Worm (Caenorhabditis elegans): ENCODE results near the gene oac-55.

Gene oac-55

DNA sequence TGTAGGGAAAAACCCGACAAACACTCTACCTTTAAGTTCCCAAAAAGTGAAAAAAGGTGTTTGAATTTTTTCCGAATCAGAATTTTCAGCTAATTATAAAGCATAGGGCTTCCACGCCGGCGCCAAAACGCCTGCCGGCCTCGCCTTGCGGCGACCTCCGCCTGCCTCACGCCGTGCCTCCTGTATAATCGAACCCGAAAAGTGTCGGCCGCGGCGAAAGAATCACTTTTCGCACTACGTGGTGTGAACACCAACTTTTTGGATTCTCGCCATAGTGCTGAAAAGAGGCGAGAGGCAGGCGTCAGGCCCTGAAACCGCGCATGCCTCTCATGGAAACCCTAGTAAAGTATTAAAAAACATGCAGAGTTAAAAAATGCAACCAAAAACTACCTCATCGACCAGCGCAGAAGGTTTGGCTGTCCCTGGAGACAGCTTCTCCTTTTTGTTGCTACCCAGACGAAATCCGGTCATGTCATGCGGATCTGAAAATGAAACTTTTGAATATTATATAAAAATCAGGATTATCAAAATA, 45.4 kb upstream of the oac-55 start, which contains the start of gene nrsn-1:
Gene nrsn-1 (minus strand): TSS at position 482 of the 532 bp plus-strand sequence.
- TF ChIP-seq nhr-237 (tag; optimal IDR thresholded peaks at IDR 0.05) (no peak), Y105C5A.15 (GFP tag; IDR thresholded peaks at IDR 0.05) (no peak), set-16 (GFP tag; IDR thresholded peaks at IDR 0.05) (peak; percentile 76), nhr-76 (tag; optimal IDR thresholded peaks at IDR 0.05) (no peak), ceh-20 (GFP tag; IDR thresholded peaks at IDR 0.05) (0 out of 2 replicates have a peak, but pooled peaks have one; percentile 36), F37D6.2 (tag; optimal IDR thresholded peaks at IDR 0.05) (no peak), mxl-3 (GFP tag; optimal IDR thresholded peaks at IDR 0.05) (no peak), dpl-1 (GFP tag; optimal IDR thresholded peaks at IDR 0.05) (no peak), nhr-42 (GFP tag; IDR thresholded peaks at IDR 0.05) (peak; percentile 40; the same call in 1 of the 2 replicates), egl-43 (GFP tag; IDR thresholded peaks at IDR 0.05) (0 out of 2 replicates have a peak, but pooled peaks have one; percentile 67), pqm-1 (tag; optimal IDR thresholded peaks at IDR 0.05) (no peak), nhr-25 (tag; optimal IDR thresholded peaks at IDR 0.05; ENCODE audit: borderline replicate concordance, insufficient read depth) (no peak), zip-11 (GFP tag; IDR thresholded peaks at IDR 0.05) (no peak), snpc-1.2 (GFP tag; IDR thresholded peaks at IDR 0.05) (no peak)

DNA sequence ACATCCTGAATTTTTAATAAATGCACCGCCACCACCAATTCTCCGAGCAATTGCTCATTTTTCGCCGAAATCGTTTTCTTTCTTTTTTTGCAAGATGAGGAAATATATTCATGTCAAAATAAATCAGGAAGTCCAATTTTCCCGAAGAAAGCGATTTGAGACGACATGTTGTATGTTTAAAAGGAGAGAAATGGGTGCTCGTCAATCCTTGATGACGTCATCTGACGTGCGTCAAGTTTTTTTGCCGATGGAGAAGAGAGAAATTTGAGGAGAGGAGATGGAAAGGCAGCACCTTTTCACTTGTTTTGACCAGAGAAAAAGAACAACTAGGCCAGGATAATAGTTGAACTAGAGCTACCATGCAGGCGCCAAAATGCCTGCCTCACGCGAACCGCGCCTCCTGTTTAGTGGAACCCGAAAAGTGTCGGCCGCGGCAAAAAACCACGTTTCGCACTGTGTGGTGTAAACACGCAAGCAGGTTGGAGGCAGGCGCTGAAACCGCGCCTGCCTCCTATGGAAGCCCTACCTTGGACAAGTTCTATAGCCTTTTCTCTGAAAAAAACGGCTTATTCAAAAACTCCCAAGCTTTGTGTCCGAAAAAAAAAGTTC, 44.6 kb upstream of the oac-55 start:
- TF ChIP-seq tra-1 (GFP tag; IDR thresholded peaks at IDR 0.05) (no peak), ctbp-1 (GFP tag; IDR thresholded peaks at IDR 0.05) (peak; percentile 87), gei-8 (GFP tag; optimal IDR thresholded peaks at IDR 0.05) (peak; percentile 22), hif-1 (tag; optimal IDR thresholded peaks at IDR 0.05) (peak in 1 of 2 experiments; percentile 18), F10B5.3 (tag; optimal IDR thresholded peaks at IDR 0.05) (no peak), ces-1 (GFP tag; optimal IDR thresholded peaks at IDR 0.05) (no peak), lsy-2 (tag; optimal IDR thresholded peaks at IDR 0.05) (peak; percentile 47 to 75), F26F4.8 (GFP tag; conservative IDR thresholded peaks at IDR 0.05) (no peak), lin-13 (GFP tag; optimal IDR thresholded peaks at IDR 0.05) (no peak), unc-39 (tag; optimal IDR thresholded peaks at IDR 0.05) (no peak), mep-1 (tag; optimal IDR thresholded peaks at IDR 0.05) (peak; percentile 71), hlh-30 (tag; optimal IDR thresholded peaks at IDR 0.05; ENCODE audit: insufficient read depth) (peak; percentile 18), lin-15B (tag; optimal IDR thresholded peaks at IDR 0.05) (no peak), nhr-77 (tag; optimal IDR thresholded peaks at IDR 0.05) (no peak), set-16 (GFP tag; IDR thresholded peaks at IDR 0.05) (0 out of 2 replicates have a peak, but pooled peaks have one; percentile 23), nhr-10 (tag; optimal IDR thresholded peaks at IDR 0.05) (no peak), nhr-111 (GFP tag; optimal IDR thresholded peaks at IDR 0.05) (no peak), zip-2 (tag; optimal IDR thresholded peaks at IDR 0.05) (no peak), T20F7.1 (GFP tag; optimal IDR thresholded peaks at IDR 0.05) (no peak), nhr-42 (GFP tag; IDR thresholded peaks at IDR 0.05) (no peak), spr-3 (GFP tag; optimal IDR thresholded peaks at IDR 0.05) (no peak), pqm-1 (tag; optimal IDR thresholded peaks at IDR 0.05) (no peak), ztf-11 (tag; optimal IDR thresholded peaks at IDR 0.05) (no peak), hmg-1.1 (GFP tag; IDR thresholded peaks at IDR 0.05) (0 out of 2 replicates have a peak, but pooled peaks have one; percentile 11), lin-39 (tag; optimal IDR thresholded peaks at IDR 0.05) (peak; percentile 26), cey-2 (tag; optimal IDR thresholded peaks at IDR 0.05; ENCODE audit: borderline replicate concordance, insufficient read depth) (no peak), daf-19 (GFP tag; conservative IDR thresholded peaks at IDR 0.05) (no peak), F37D6.2 (tag; optimal IDR thresholded peaks at IDR 0.05) (peak; percentile 34), hlh-11 (tag; optimal IDR thresholded peaks at IDR 0.05) (peak; percentile 48), mxl-3 (GFP tag; optimal IDR thresholded peaks at IDR 0.05) (no peak), Y105C5A.15 (GFP tag; IDR thresholded peaks at IDR 0.05) (no peak), ceh-20 (GFP tag; IDR thresholded peaks at IDR 0.05) (peak; percentile 96), unc-62 (GFP tag; optimal IDR thresholded peaks at IDR 0.05 in 1 of 2) (peak in 1 of 2 experiments; percentile 99), unc-62 (tag; optimal IDR thresholded peaks at IDR 0.05) (no peak), dmd-9 (GFP tag; IDR thresholded peaks at IDR 0.05) (no peak), nhr-11 (tag; optimal IDR thresholded peaks at IDR 0.05) (peak; percentile 44), fkh-10 (GFP tag; optimal IDR thresholded peaks at IDR 0.05) (peak; percentile 84), vab-7 (GFP tag; IDR thresholded peaks at IDR 0.05) (peak; percentile 43; the same call in 1 of the 2 replicates), dmd-6 (GFP tag; IDR thresholded peaks at IDR 0.05) (peak; percentile 39; the same call in 1 of the 2 replicates), lin-38 (GFP tag; IDR thresholded peaks at IDR 0.05) (no peak)
